Fruit fly (Drosophila melanogaster) whole organism, embryonic: Measurements from ENCODE around the gene CheA75a.
A peak's percentile ranks its signal among the peaks of the same experiment; 100 is the strongest.

Source experiments
- Awh ChIP-seq: fragments of 200-800 bp; sonication (Bioruptor generic); IDR thresholded peaks from 2 replicates; pipeline ENCODE4, ENCODE4 v1.3.6; 2022; ENCODE audit warnings: missing biosample characterization, missing genetic modification characterization
- Blimp-1 ChIP-seq: fragments of 200-800 bp; sonication (Bioruptor generic); optimal IDR thresholded peaks from 3 replicates; lab custom pipeline; 2018; ENCODE audit warnings: missing biosample characterization, missing genetic modification characterization, mild to moderate bottlenecking, moderate library complexity, missing genetic modification reagents
- CG11456 ChIP-seq: fragments of 200-800 bp; sonication (Bioruptor generic); IDR thresholded peaks from 3 replicates; pipeline ENCODE4 v1.3.6; 2022; ENCODE audit warnings: missing biosample characterization, missing genetic modification characterization
- CG14965 ChIP-seq: fragments of 200-800 bp; sonication (Bioruptor generic); optimal IDR thresholded peaks from 2 replicates; lab custom pipeline; 2016; ENCODE audit warnings: missing biosample characterization, missing genetic modification characterization, borderline replicate concordance
- CG17328 ChIP-seq: fragments of 200-800 bp; sonication (Bioruptor generic); IDR thresholded peaks from 2 replicates; pipeline ENCODE4 v1.3.6; 2022; ENCODE audit warnings: missing biosample characterization, missing genetic modification characterization
- CG17568 ChIP-seq: fragments of 200-800 bp; sonication (Bioruptor generic); optimal IDR thresholded peaks from 2 replicates; lab custom pipeline; 2018; ENCODE audit warnings: missing biosample characterization, mild to moderate bottlenecking, missing genetic modification characterization, moderate library complexity
- CG2199 ChIP-seq: fragments of 200-800 bp; sonication (Bioruptor generic); IDR thresholded peaks from 3 replicates; pipeline ENCODE4 v1.3.6; 2022; ENCODE audit warnings: missing biosample characterization, missing genetic modification characterization
- CG2712 ChIP-seq: fragments of 200-800 bp; optimal IDR thresholded peaks from 3 replicates; lab custom pipeline; 2019; ENCODE audit warnings: missing biosample characterization, mild to moderate bottlenecking, missing genetic modification characterization, moderate library complexity
- CG34224 ChIP-seq: fragments of 200-800 bp; sonication (Bioruptor generic); IDR thresholded peaks from 3 replicates; pipeline ENCODE4 v1.3.6; 2022; ENCODE audit warnings: missing biosample characterization, missing genetic modification characterization; ENCODE audit not compliant: partially characterized antibody
- CG6272 ChIP-seq: fragments of 200-800 bp; sonication (Bioruptor generic); IDR thresholded peaks from 2 replicates; pipeline ENCODE4 v1.3.6; 2022; ENCODE audit warnings: missing biosample characterization, missing genetic modification characterization
- CG6689 ChIP-seq: fragments of 200-800 bp; sonication (Bioruptor generic); IDR thresholded peaks from 2 replicates; pipeline ENCODE4 v1.3.6; 2022; ENCODE audit warnings: missing biosample characterization, missing genetic modification characterization
- CG6791 ChIP-seq: fragments of 200-800 bp; sonication (Bioruptor generic); IDR thresholded peaks from 3 replicates; pipeline ENCODE4 v1.3.6; 2022; ENCODE audit warnings: missing biosample characterization, missing genetic modification characterization; ENCODE audit not compliant: partially characterized antibody
- CG9932 ChIP-seq: fragments of 200-800 bp; sonication (Bioruptor generic); IDR thresholded peaks from 2 replicates; pipeline ENCODE4 v1.3.6; 2022; ENCODE audit warnings: missing biosample characterization, missing genetic modification characterization
- CTCF ChIP-seq: fragments of 200-800 bp; sonication (Bioruptor generic); optimal IDR thresholded peaks from 2 replicates; lab custom pipeline; 2017; ENCODE audit warnings: missing biosample characterization, mild to moderate bottlenecking, missing genetic modification characterization, moderate library complexity
- HLHmδ ChIP-seq: fragments of 200-800 bp; sonication (Bioruptor generic); optimal IDR thresholded peaks from 2 replicates; lab custom pipeline; 2018; ENCODE audit warnings: missing biosample characterization, mild to moderate bottlenecking, missing genetic modification characterization, moderate library complexity
- Ptx1 ChIP-seq: fragments of 200-800 bp; sonication (Bioruptor generic); IDR thresholded peaks from 2 replicates; pipeline ENCODE4 v1.3.6; 2022; ENCODE audit warnings: missing biosample characterization, missing genetic modification characterization
- Xrp1 ChIP-seq: fragments of 200-800 bp; sonication (Bioruptor generic); IDR thresholded peaks from 2 replicates; pipeline ENCODE4 v1.3.6; 2022; ENCODE audit warnings: missing biosample characterization, missing genetic modification characterization
- ara ChIP-seq: fragments of 200-800 bp; sonication (Bioruptor generic); IDR thresholded peaks from 2 replicates; pipeline ENCODE4 v1.3.6; 2022; ENCODE audit warnings: missing biosample characterization, missing genetic modification characterization
- ato ChIP-seq: fragments of 200-800 bp; sonication (Bioruptor generic); IDR thresholded peaks from 2 replicates; pipeline ENCODE4 v1.3.6; 2022; ENCODE audit warnings: missing biosample characterization, missing genetic modification characterization; ENCODE audit not compliant: partially characterized antibody
- br ChIP-seq: fragments of >200 bp; optimal IDR thresholded peaks from 2 replicates; lab custom pipeline; 2017
- cg ChIP-seq: fragments of 200-800 bp; sonication (Bioruptor generic); optimal IDR thresholded peaks from 3 replicates; lab custom pipeline; 2019; ENCODE audit warnings: missing biosample characterization, mild to moderate bottlenecking, missing genetic modification characterization, moderate library complexity
- ci ChIP-seq: fragments of 200-800 bp; sonication (Bioruptor generic); IDR thresholded peaks from 3 replicates; pipeline ENCODE4 v1.3.6; 2022; ENCODE audit warnings: missing biosample characterization, missing genetic modification characterization
- dati ChIP-seq: fragments of 200-800 bp; sonication (Bioruptor generic); IDR thresholded peaks from 2 replicates; pipeline ENCODE4 v1.3.6; 2022; ENCODE audit warnings: missing biosample characterization, missing genetic modification characterization
- dpn ChIP-seq, 2 experiments: fragments of 200-800 bp; sonication (Bioruptor generic); optimal IDR thresholded peaks; 3 replicates each; lab custom pipeline; 2016; ENCODE audit warnings: missing biosample characterization in 2 of 2, missing genetic modification characterization in 2 of 2
- grau ChIP-seq: fragments of 200-800 bp; optimal IDR thresholded peaks from 3 replicates; lab custom pipeline; 2019; ENCODE audit warnings: missing biosample characterization, mild to moderate bottlenecking, missing genetic modification characterization, moderate library complexity
- kni ChIP-seq: fragments of 200-800 bp; sonication (Bioruptor generic); optimal IDR thresholded peaks from 3 replicates; lab custom pipeline; 2017; ENCODE audit warnings: mild to moderate bottlenecking, missing biosample characterization, missing genetic modification reagents, missing genetic modification characterization
- lbe ChIP-seq: fragments of 200-800 bp; sonication (Bioruptor generic); optimal IDR thresholded peaks from 2 replicates; lab custom pipeline; 2016; ENCODE audit warnings: missing biosample characterization, mild to moderate bottlenecking, missing genetic modification characterization
- lmd ChIP-seq: fragments of 200-800 bp; sonication (Bioruptor generic); IDR thresholded peaks from 2 replicates; pipeline ENCODE4 v1.3.6; 2022; ENCODE audit warnings: missing biosample characterization, missing genetic modification characterization
- nerfin-2 ChIP-seq: fragments of 200-800 bp; sonication (Bioruptor generic); IDR thresholded peaks from 2 replicates; pipeline ENCODE4 v1.3.6; 2022; ENCODE audit warnings: missing biosample characterization, missing genetic modification characterization; ENCODE audit not compliant: partially characterized antibody
- phol ChIP-seq: fragments of 200-800 bp; sonication (Bioruptor generic); optimal IDR thresholded peaks from 3 replicates; lab custom pipeline; 2018; ENCODE audit warnings: missing biosample characterization, mild to moderate bottlenecking, missing genetic modification characterization, moderate library complexity
- pum ChIP-seq: fragments of 200-800 bp; sonication (Bioruptor generic); optimal IDR thresholded peaks from 2 replicates; lab custom pipeline; 2016; ENCODE audit warnings: missing biosample characterization, missing genetic modification characterization
- sisA ChIP-seq: fragments of 200-800 bp; sonication (Bioruptor generic); IDR thresholded peaks from 2 replicates; pipeline ENCODE4 v1.3.6; 2022; ENCODE audit warnings: missing biosample characterization, missing genetic modification characterization
- unc-4 ChIP-seq: fragments of 200-800 bp; sonication (Bioruptor generic); IDR thresholded peaks from 2 replicates; pipeline ENCODE4 v1.3.6; 2022; ENCODE audit warnings: missing biosample characterization, missing genetic modification characterization; ENCODE audit not compliant: partially characterized antibody
- wor ChIP-seq: fragments of 200-800 bp; sonication (Bioruptor generic); IDR thresholded peaks from 2 replicates; pipeline ENCODE4 v1.3.6; 2022; ENCODE audit warnings: missing biosample characterization, missing genetic modification characterization
- zfh1 ChIP-seq: fragments of 200-800 bp; sonication (Bioruptor generic); IDR thresholded peaks from 3 replicates; pipeline ENCODE4 v1.3.6; 2022; ENCODE audit warnings: missing biosample characterization, missing genetic modification characterization

CheA75a gene

dm6 chr3L:18234209-18234849, 17.6 kb upstream of the CheA75a start (continued):
- TF ChIP-seq CG17568 (GFP tag; lab: Kevin White, UChicago) (peak; percentile 23), kni (peak; percentile 82), Awh (GFP tag; lab: Robert Waterston, UW) (0 out of 2 replicates have a peak, but pooled peaks have one; percentile 42), cg (GFP tag; lab: Kevin White, UChicago) (peak; percentile 65), ato (GFP tag; lab: Robert Waterston, UW) (no peak), Blimp-1 (GFP tag; lab: Kevin White, UChicago) (peak; percentile 49), CG34224 (GFP tag; lab: Robert Waterston, UW) (peak; percentile 39; the same call in 1 of the 3 replicates), br (no peak)

DNA sequence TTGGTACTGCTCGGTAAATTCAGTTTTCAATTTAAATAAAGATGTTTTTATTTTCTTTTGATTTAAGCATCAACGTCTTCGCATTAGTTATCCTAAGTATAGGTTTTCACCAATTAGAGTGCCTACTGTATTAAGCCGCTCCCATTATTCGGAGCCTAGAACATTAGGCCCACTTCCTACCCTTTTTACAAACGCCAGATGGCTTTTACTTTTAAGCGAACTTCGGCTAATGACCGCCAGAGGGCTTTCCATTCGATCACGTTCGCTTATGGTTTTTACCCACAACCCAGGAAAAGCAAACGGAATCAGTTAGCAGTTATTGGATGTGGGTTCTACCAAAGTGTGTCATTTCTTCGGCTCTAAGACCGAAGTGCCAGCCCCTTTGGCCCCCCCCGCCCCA, 16.5 kb upstream of the CheA75a start:
- TF ChIP-seq ci (GFP tag; lab: Robert Waterston, UW): peak; percentile 8; the same call in 2 of the 3 replicates
- TF ChIP-seq wor (GFP tag; lab: Robert Waterston, UW): no peak
- peak; percentile 66 for TF ChIP-seq grau (tag; lab: Kevin White, UChicago)
- peak; percentile 41; the same call in 2 of the 3 replicates for TF ChIP-seq CG2199 (GFP tag; lab: Robert Waterston, UW)
- TF ChIP-seq HLHmδ (GFP tag; lab: Kevin White, UChicago): peak; percentile 50
- TF ChIP-seq sisA (GFP tag; lab: Robert Waterston, UW): no peak
- TF ChIP-seq CG17328 (GFP tag; lab: Robert Waterston, UW): peak; percentile 8; the same call in 1 of the 2 replicates
- TF ChIP-seq CTCF: peak; percentile 93
- TF ChIP-seq dati (GFP tag; lab: Robert Waterston, UW): peak; percentile 26; the same call in 1 of the 2 replicates
- peak; percentile 89 for TF ChIP-seq CG14965 (GFP tag; lab: Kevin White, UChicago)
- TF ChIP-seq CG6791 (GFP tag; lab: Robert Waterston, UW): peak; percentile 55
- TF ChIP-seq CG2712: peak; percentile 28
- no peak for TF ChIP-seq pum (GFP tag; lab: Kevin White, UChicago)
- TF ChIP-seq CG6272: no peak
- no peak for TF ChIP-seq lbe (GFP tag; lab: Kevin White, UChicago)
- 0 out of 2 replicates have a peak, but pooled peaks have one; percentile 5 for TF ChIP-seq CG9932
- no peak for TF ChIP-seq CG34224 (GFP tag; lab: Robert Waterston, UW)
- 0 out of 2 replicates have a peak, but pooled peaks have one; percentile 5 for TF ChIP-seq Awh (GFP tag; lab: Robert Waterston, UW)
- peak; percentile 54; the same call in 1 of the 2 replicates for TF ChIP-seq ara (GFP tag; lab: Robert Waterston, UW)
- TF ChIP-seq Xrp1 (GFP tag; lab: Robert Waterston, UW): peak; percentile 47; the same call in 1 of the 2 replicates
- no peak for TF ChIP-seq unc-4 (GFP tag; lab: Robert Waterston, UW)
- peak; percentile 30; the same call in 1 of the 3 replicates for TF ChIP-seq zfh1 (GFP tag; lab: Robert Waterston, UW)
- no peak for TF ChIP-seq dpn (GFP tag; optimal IDR thresholded peaks at IDR 0.05; lab: Kevin White, UChicago)
- TF ChIP-seq CG11456: peak; percentile 65; the same call in 2 of the 3 replicates
- TF ChIP-seq lmd: peak; percentile 6; the same call in 1 of the 2 replicates
- no peak for TF ChIP-seq nerfin-2 (GFP tag; lab: Robert Waterston, UW)
- peak; percentile 11 for TF ChIP-seq phol (tag; lab: Kevin White, UChicago)
- TF ChIP-seq Ptx1 (GFP tag; lab: Robert Waterston, UW): no peak
- peak; percentile 14; the same call in 1 of the 2 replicates for TF ChIP-seq CG6689
